Fruit fly (Drosophila melanogaster) whole organism, embryonic: ENCODE measurements around the gene RpS8.

ENCODE experiments used
- Adf1 ChIP-seq: fragments of 200-800 bp; sonication (Bioruptor generic); IDR thresholded peaks from 2 replicates; pipeline ENCODE4 v1.3.6; 2022; ENCODE audit warnings: missing biosample characterization, missing genetic modification characterization
- Blimp-1 ChIP-seq: fragments of 200-800 bp; sonication (Bioruptor generic); optimal IDR thresholded peaks from 3 replicates; lab custom pipeline; 2018; ENCODE audit warnings: missing biosample characterization, missing genetic modification characterization, mild to moderate bottlenecking, moderate library complexity, missing genetic modification reagents
- CG10274 ChIP-seq: fragments of 200-800 bp; sonication (Bioruptor generic); optimal IDR thresholded peaks from 3 replicates; lab custom pipeline; 2017; ENCODE audit warnings: missing biosample characterization, mild to moderate bottlenecking, missing genetic modification characterization
- CG11696 ChIP-seq: fragments of 200-800 bp; sonication (Bioruptor generic); IDR thresholded peaks from 2 replicates; pipeline ENCODE4 v1.3.6; 2022; ENCODE audit warnings: missing biosample characterization, missing genetic modification characterization
- CG1233 ChIP-seq: fragments of 200-800 bp; sonication (Bioruptor generic); optimal IDR thresholded peaks from 4 replicates; lab custom pipeline; 2018; ENCODE audit warnings: missing biosample characterization, mild to moderate bottlenecking, missing genetic modification characterization
- CG12769 ChIP-seq: fragments of 200-800 bp; sonication (Bioruptor generic); optimal IDR thresholded peaks from 2 replicates; lab custom pipeline; 2019; ENCODE audit warnings: missing biosample characterization, mild to moderate bottlenecking, missing genetic modification characterization, moderate library complexity
- CG13296 ChIP-seq: fragments of 200-800 bp; sonication (Bioruptor generic); optimal IDR thresholded peaks from 3 replicates; lab custom pipeline; 2018; ENCODE audit warnings: missing biosample characterization, mild to moderate bottlenecking, missing genetic modification characterization
- CG13424 ChIP-seq: fragments of 200-800 bp; sonication (Bioruptor generic); optimal IDR thresholded peaks from 2 replicates; lab custom pipeline; 2019; ENCODE audit warnings: missing biosample characterization, mild to moderate bottlenecking, missing genetic modification characterization, moderate library complexity
- CG15696 ChIP-seq: fragments of 200-800 bp; sonication (Bioruptor generic); optimal IDR thresholded peaks from 2 replicates; lab custom pipeline; 2019; ENCODE audit warnings: missing biosample characterization, mild to moderate bottlenecking, missing genetic modification characterization, moderate library complexity
- CG17186 ChIP-seq: fragments of 200-800 bp; sonication (Bioruptor generic); optimal IDR thresholded peaks from 3 replicates; lab custom pipeline; 2017; ENCODE audit warnings: missing biosample characterization, missing genetic modification reagents, missing genetic modification characterization
- CG17361 ChIP-seq: fragments of 200-800 bp; sonication (Bioruptor generic); IDR thresholded peaks from 3 replicates; pipeline ENCODE4 v1.3.6; 2022; ENCODE audit warnings: missing biosample characterization, missing genetic modification characterization
- CG33557 ChIP-seq: fragments of 200-800 bp; sonication (Bioruptor generic); optimal IDR thresholded peaks from 2 replicates; lab custom pipeline; 2019; ENCODE audit warnings: missing biosample characterization, mild to moderate bottlenecking, missing genetic modification characterization, moderate library complexity
- CG34224 ChIP-seq: fragments of 200-800 bp; sonication (Bioruptor generic); IDR thresholded peaks from 3 replicates; pipeline ENCODE4 v1.3.6; 2022; ENCODE audit warnings: missing biosample characterization, missing genetic modification characterization; ENCODE audit not compliant: partially characterized antibody
- CG7357 ChIP-seq: fragments of 200-800 bp; sonication (Bioruptor generic); IDR thresholded peaks from 3 replicates; pipeline ENCODE4 v1.3.6; 2022; ENCODE audit warnings: missing biosample characterization, missing genetic modification characterization
- CG8924 ChIP-seq: fragments of 200-800 bp; optimal IDR thresholded peaks from 3 replicates; lab custom pipeline; 2019; ENCODE audit warnings: missing biosample characterization, mild to moderate bottlenecking, missing genetic modification characterization, moderate library complexity
- D ChIP-seq, 2 experiments: fragments of 200-800 bp in 1 of 2; fragments of >200 bp in 1 of 2; sonication (Bioruptor generic) in 1 of 2; optimal IDR thresholded peaks; 2 replicates in 1 of 2; 3 replicates in 1 of 2; lab custom pipeline; 2017; ENCODE audit warnings: mild to moderate bottlenecking in 1 of 2, missing biosample characterization in 1 of 2, missing genetic modification characterization in 1 of 2, missing genetic modification reagents in 1 of 2
- Dip2 ChIP-seq: fragments of 200-800 bp; sonication (Bioruptor generic); IDR thresholded peaks from 2 replicates; pipeline ENCODE4 v1.3.6; 2022; ENCODE audit warnings: missing biosample characterization, missing genetic modification characterization
- Eip74EF ChIP-seq, 2 experiments: fragments of 200-800 bp in 1 of 2; fragments of >200 bp in 1 of 2; sonication (Bioruptor generic) in 1 of 2; optimal IDR thresholded peaks; 2 replicates each; lab custom pipeline; 2017 to 2019; ENCODE audit warnings: missing biosample characterization in 2 of 2, missing genetic modification characterization in 2 of 2, mild to moderate bottlenecking in 1 of 2, moderate library complexity in 1 of 2
- Fer3 ChIP-seq: fragments of 200-800 bp; sonication (Bioruptor generic); optimal IDR thresholded peaks from 2 replicates; lab custom pipeline; 2018; ENCODE audit warnings: missing biosample characterization, mild to moderate bottlenecking, missing genetic modification characterization, moderate library complexity
- H2.0 ChIP-seq: fragments of 200-800 bp; sonication (Bioruptor generic); IDR thresholded peaks from 2 replicates; pipeline ENCODE4 v1.3.6; 2022; ENCODE audit warnings: missing biosample characterization, missing genetic modification characterization
- HLH4C ChIP-seq: fragments of 200-800 bp; sonication (Bioruptor generic); IDR thresholded peaks from 3 replicates; pipeline ENCODE4 v1.3.6; 2022; ENCODE audit warnings: missing biosample characterization, missing genetic modification characterization; ENCODE audit not compliant: partially characterized antibody
- Hr51 ChIP-seq, 2 experiments: fragments of 200-800 bp; sonication (Bioruptor generic); optimal IDR thresholded peaks; 2 replicates in 1 of 2; 3 replicates in 1 of 2; lab custom pipeline; 2016 to 2018; ENCODE audit warnings: missing biosample characterization in 2 of 2, missing genetic modification characterization in 2 of 2, mild to moderate bottlenecking in 1 of 2, moderate library complexity in 1 of 2
- NC2β ChIP-seq: fragments of 200-800 bp; sonication (Bioruptor generic); optimal IDR thresholded peaks from 2 replicates; lab custom pipeline; 2016; ENCODE audit warnings: missing biosample characterization, missing genetic modification characterization
- Neu2 ChIP-seq: fragments of 200-800 bp; sonication (Bioruptor generic); optimal IDR thresholded peaks from 3 replicates; lab custom pipeline; 2016; ENCODE audit warnings: missing biosample characterization, missing genetic modification characterization, borderline replicate concordance
- Pdp1 ChIP-seq, 2 experiments: fragments of 200-800 bp; sonication (Bioruptor generic); optimal IDR thresholded peaks; 3 replicates each; lab custom pipeline; 2016; ENCODE audit warnings: missing biosample characterization in 2 of 2, missing genetic modification characterization in 2 of 2, mild to moderate bottlenecking in 1 of 2, moderate library complexity in 1 of 2
- Sox102F ChIP-seq: fragments of 200-800 bp; sonication (Bioruptor generic); optimal IDR thresholded peaks from 2 replicates; lab custom pipeline; 2018; ENCODE audit warnings: missing biosample characterization, mild to moderate bottlenecking, missing genetic modification characterization, moderate library complexity
- Stat92E ChIP-seq, 3 experiments: fragments of >200 bp in 2 of 3; fragments of 200-800 bp in 1 of 3; sonication (Bioruptor generic) in 1 of 3; optimal IDR thresholded peaks; 2 replicates each; lab custom pipeline; 2017 to 2019; ENCODE audit warnings: missing biosample characterization in 3 of 3, missing genetic modification characterization in 3 of 3, mild to moderate bottlenecking in 1 of 3, moderate library complexity in 1 of 3
- Trl ChIP-seq, 3 experiments: fragments of >200 bp in 2 of 3; fragments of 200-800 bp in 1 of 3; sonication (Bioruptor generic) in 1 of 3; optimal IDR thresholded peaks; 2 replicates in 1 of 3; 3 replicates in 2 of 3; lab custom pipeline; 2016 to 2017; ENCODE audit warnings: missing biosample characterization in 1 of 3, missing genetic modification characterization in 1 of 3
- cg ChIP-seq: fragments of 200-800 bp; sonication (Bioruptor generic); optimal IDR thresholded peaks from 3 replicates; lab custom pipeline; 2019; ENCODE audit warnings: missing biosample characterization, mild to moderate bottlenecking, missing genetic modification characterization, moderate library complexity
- chinmo ChIP-seq: fragments of 200-800 bp; sonication (Bioruptor generic); IDR thresholded peaks from 4 replicates; pipeline ENCODE4 v1.3.6; 2022; ENCODE audit warnings: missing biosample characterization, missing genetic modification characterization; ENCODE audit not compliant: partially characterized antibody
- esg ChIP-seq: fragments of 200-800 bp; sonication (Bioruptor generic); conservative IDR thresholded peaks from 2 replicates; pipeline ENCODE4 v1.3.6; 2022; ENCODE audit warnings: missing biosample characterization, missing genetic modification characterization
- exex ChIP-seq: fragments of 200-800 bp; sonication (Bioruptor generic); optimal IDR thresholded peaks from 4 replicates; lab custom pipeline; 2018; ENCODE audit warnings: missing biosample characterization, mild to moderate bottlenecking, missing genetic modification characterization, moderate library complexity
- grn ChIP-seq: fragments of 200-800 bp; sonication (Bioruptor generic); optimal IDR thresholded peaks from 3 replicates; lab custom pipeline; 2017; ENCODE audit warnings: missing biosample characterization, missing genetic modification characterization
- ken ChIP-seq: fragments of 200-800 bp; sonication (Bioruptor generic); IDR thresholded peaks from 3 replicates; pipeline ENCODE4 v1.3.6; 2022; ENCODE audit warnings: missing biosample characterization, missing genetic modification characterization
- kni ChIP-seq: fragments of 200-800 bp; sonication (Bioruptor generic); optimal IDR thresholded peaks from 3 replicates; lab custom pipeline; 2017; ENCODE audit warnings: mild to moderate bottlenecking, missing biosample characterization, missing genetic modification reagents, missing genetic modification characterization
- lab ChIP-seq: fragments of 200-800 bp; sonication (Bioruptor generic); optimal IDR thresholded peaks from 3 replicates; lab custom pipeline; 2017; ENCODE audit warnings: missing biosample characterization, missing genetic modification characterization, mild to moderate bottlenecking, moderate library complexity, missing genetic modification reagents
- maf-S ChIP-seq: fragments of 200-800 bp; sonication (Bioruptor generic); optimal IDR thresholded peaks from 2 replicates; lab custom pipeline; 2016; ENCODE audit warnings: missing biosample characterization, missing genetic modification characterization
- mirr ChIP-seq: fragments of 200-800 bp; sonication (Bioruptor generic); optimal IDR thresholded peaks from 3 replicates; lab custom pipeline; 2018; ENCODE audit warnings: missing biosample characterization, mild to moderate bottlenecking, missing genetic modification characterization
- nau ChIP-seq: fragments of 200-800 bp; sonication (Bioruptor generic); optimal IDR thresholded peaks from 3 replicates; lab custom pipeline; 2017; ENCODE audit warnings: missing biosample characterization, mild to moderate bottlenecking, missing genetic modification characterization, missing genetic modification reagents
- pros ChIP-seq: fragments of 200-800 bp; sonication (Bioruptor generic); optimal IDR thresholded peaks from 3 replicates; lab custom pipeline; 2019; ENCODE audit warnings: missing biosample characterization, mild to moderate bottlenecking, missing genetic modification characterization, moderate library complexity
- row ChIP-seq: fragments of 200-800 bp; sonication (Bioruptor generic); IDR thresholded peaks from 3 replicates; pipeline ENCODE4 v1.3.6; 2022; ENCODE audit warnings: missing biosample characterization, missing genetic modification characterization
- sens ChIP-seq: fragments of 200-800 bp; sonication (Bioruptor generic); peaks from one replicate; lab custom pipeline; 2016; ENCODE audit warnings: missing biosample characterization, missing genetic modification characterization
- shn ChIP-seq: fragments of 200-800 bp; sonication (Bioruptor generic); optimal IDR thresholded peaks from 3 replicates; lab custom pipeline; 2016; ENCODE audit warnings: missing biosample characterization, missing genetic modification characterization
- z ChIP-seq: fragments of 200-800 bp; sonication (Bioruptor generic); IDR thresholded peaks from 3 replicates; pipeline ENCODE4 v1.3.6; 2022; ENCODE audit warnings: missing biosample characterization, missing genetic modification characterization

RpS8 gene

dm6 chr3R:29866706-29867105 lies 5.3 kb downstream of the RpS8 start (continued):
- TF ChIP-seq HLH4C (no peak), Hr51 (GFP tag; optimal IDR thresholded peaks at IDR 0.05; lab: Kevin White, UChicago) (no peak), pros (GFP tag; lab: Kevin White, UChicago) (no peak), shn (GFP tag; lab: Kevin White, UChicago) (no peak), Dip2 (no peak)

- TF ChIP-seq sens = no peak
- no peak for TF ChIP-seq row (GFP tag; lab: Robert Waterston, UW)
- TF ChIP-seq CG33557 (GFP tag; lab: Kevin White, UChicago) = no peak
- TF ChIP-seq D (optimal IDR thresholded peaks at IDR 0.05; lab: Kevin White, UChicago) = no peak
- TF ChIP-seq D (GFP tag; optimal IDR thresholded peaks at IDR 0.05; lab: Kevin White, UChicago) = no peak
- no peak for TF ChIP-seq Blimp-1 (GFP tag; lab: Kevin White, UChicago)
- TF ChIP-seq NC2β (GFP tag; lab: Kevin White, UChicago) = no peak
- no peak for TF ChIP-seq CG10274 (GFP tag; lab: Kevin White, UChicago)
- no peak for TF ChIP-seq CG1233 (GFP tag; lab: Kevin White, UChicago)
- no peak for TF ChIP-seq Sox102F (GFP tag; lab: Kevin White, UChicago)
- no peak for TF ChIP-seq CG17186 (GFP tag; lab: Kevin White, UChicago)
- no peak for TF ChIP-seq CG7357 (GFP tag; lab: Robert Waterston, UW)
- TF ChIP-seq esg = no peak
These were observed 6.1 kb downstream of the RpS8 start for dm6 chr3R:29867470-29867869.

- peak; percentile 64 for TF ChIP-seq exex (tag; lab: Kevin White, UChicago)
- peak; percentile 25 for TF ChIP-seq cg (GFP tag; lab: Kevin White, UChicago)
- TF ChIP-seq CG34224 = peak; percentile 33; the same call in 1 of the 3 replicates
- TF ChIP-seq CG12769 (tag; lab: Kevin White, UChicago) = no peak
- peak; percentile 67; the same call in 2 of the 4 replicates for TF ChIP-seq chinmo (GFP tag; lab: Robert Waterston, UW)
- TF ChIP-seq Trl (optimal IDR thresholded peaks at IDR 0.05; lab: Kevin White, UChicago) = peak in 1 of 2 experiments; percentile 0
- TF ChIP-seq Trl (GFP tag; optimal IDR thresholded peaks at IDR 0.05; lab: Kevin White, UChicago) = no peak
- peak; percentile 94 for TF ChIP-seq grn (GFP tag; lab: Kevin White, UChicago)
- peak in 1 of 2 experiments; percentile 36 for TF ChIP-seq Eip74EF (GFP tag; optimal IDR thresholded peaks at IDR 0.05; lab: Kevin White, UChicago)
- TF ChIP-seq CG15696 (tag; lab: Kevin White, UChicago) = no peak
- peak; percentile 93 for TF ChIP-seq z
- TF ChIP-seq Pdp1 (GFP tag; optimal IDR thresholded peaks at IDR 0.05; lab: Kevin White, UChicago) = peak in 1 of 2 experiments; percentile 0
- TF ChIP-seq CG13424 = no peak
- TF ChIP-seq CG13296 (GFP tag; lab: Kevin White, UChicago) = peak; percentile 25
- peak; percentile 21 for TF ChIP-seq CG8924 (tag; lab: Kevin White, UChicago)
- peak; percentile 47 for TF ChIP-seq mirr (GFP tag; lab: Kevin White, UChicago)
These were observed 6.5 kb downstream of the RpS8 start for dm6 chr3R:29867895-29868294.

- TF ChIP-seq Stat92E (GFP tag; optimal IDR thresholded peaks at IDR 0.05; lab: Kevin White, UChicago) = peak in 1 of 3 experiments; percentile 80
- TF ChIP-seq nau (GFP tag; lab: Kevin White, UChicago) = no peak
- no peak for TF ChIP-seq Neu2 (GFP tag; lab: Kevin White, UChicago)
- peak; percentile 4 for TF ChIP-seq lab
- no peak for TF ChIP-seq maf-S (GFP tag; lab: Kevin White, UChicago)
- no peak for TF ChIP-seq ken (GFP tag; lab: Robert Waterston, UW)
- TF ChIP-seq CG11696 = no peak
- TF ChIP-seq Adf1 (GFP tag; lab: Robert Waterston, UW) = no peak
- peak; percentile 8 for TF ChIP-seq Fer3 (tag; lab: Kevin White, UChicago)
- no peak for TF ChIP-seq kni (GFP tag; lab: Kevin White, UChicago)
- peak; percentile 56; the same call in 1 of the 3 replicates for TF ChIP-seq CG17361
- peak; percentile 36; the same call in 1 of the 2 replicates for TF ChIP-seq H2.0 (GFP tag; lab: Robert Waterston, UW)
These were observed 7.4 kb downstream of the RpS8 start, which contains the start of gene Zip99C for dm6 chr3R:29868676-29869349. TSS of gene Zip99C (minus strand) at chr3R:29868895.
